Worm (Caenorhabditis elegans) whole organism, early embryonic: ENCODE measurements around the gene mtm-9.

Source experiments
- aly-1 ChIP-seq: sonication (generic microtip); optimal IDR thresholded peaks from 2 replicates; lab custom pipeline; 2016; ENCODE audit warnings: missing genetic modification characterization, missing compliant biosample characterization
- ama-1 ChIP-seq: fragments of 150-350 bp; optimal IDR thresholded peaks from 2 replicates; lab custom pipeline; 2014
- tbx-37 ChIP-seq: fragments of 200-800 bp; sonication (Bioruptor generic); conservative IDR thresholded peaks from 2 replicates; pipeline ENCODE4 v1.3.6; 2022; ENCODE audit warnings: missing genetic modification reagents, missing genetic modification characterization, missing compliant biosample characterization

DNA sequence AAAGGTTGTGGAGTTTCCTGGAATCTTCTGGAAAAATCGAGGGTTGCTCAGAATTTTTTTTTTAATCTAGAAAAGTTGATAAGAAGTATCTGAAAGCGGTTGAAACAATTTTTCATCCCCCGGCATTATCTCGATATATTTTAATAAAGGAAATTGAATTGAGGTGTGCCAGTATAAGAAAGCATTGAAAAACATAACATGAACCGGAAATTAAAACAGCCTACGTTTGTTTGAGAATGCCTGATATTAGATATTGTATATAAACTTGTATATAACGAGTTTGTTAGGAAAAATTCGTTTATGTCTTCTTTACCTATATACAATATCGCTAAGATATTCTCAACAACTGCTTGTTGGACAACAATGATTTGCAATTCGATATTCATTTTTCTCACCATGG lies 18.6 kb upstream of the mtm-9 start, which contains the start of gene str-30:
- TF ChIP-seq aly-1 (tag; lab: Kevin White, UChicago) (no peak), tbx-37 (GFP tag; lab: Robert Waterston, UW) (no peak), ama-1 (lab: Kevin White, UChicago) (no peak)
